Fruit fly (Drosophila melanogaster) whole organism, embryonic: ENCODE measurements around the gene Gr64b.
A peak's percentile ranks its signal among the peaks of the same experiment; 100 is the strongest.

Experiments used
- B-H2 ChIP-seq: fragments of 200-800 bp; sonication (Bioruptor generic); optimal IDR thresholded peaks from 2 replicates; lab custom pipeline; 2018; ENCODE audit warnings: missing biosample characterization, mild to moderate bottlenecking, missing genetic modification characterization
- Bgb ChIP-seq: fragments of 200-800 bp; sonication (Bioruptor generic); IDR thresholded peaks from 2 replicates; pipeline ENCODE4 v1.3.6; 2022; ENCODE audit warnings: missing biosample characterization, missing genetic modification characterization; ENCODE audit not compliant: partially characterized antibody
- CG1024 ChIP-seq: fragments of 200-800 bp; sonication (Bioruptor generic); IDR thresholded peaks from 2 replicates; pipeline ENCODE4 v1.3.6; 2022; ENCODE audit warnings: missing biosample characterization, missing genetic modification characterization
- CG10366 ChIP-seq: fragments of 200-800 bp; sonication (Bioruptor generic); IDR thresholded peaks from 2 replicates; pipeline ENCODE4 v1.3.6; 2022; ENCODE audit warnings: missing biosample characterization, missing genetic modification characterization
- CG10462 ChIP-seq: fragments of 200-800 bp; sonication (Bioruptor generic); optimal IDR thresholded peaks from 2 replicates; lab custom pipeline; 2016; ENCODE audit warnings: missing biosample characterization, missing genetic modification characterization
- CG10979 ChIP-seq: fragments of 200-800 bp; sonication (Bioruptor generic); optimal IDR thresholded peaks from 2 replicates; lab custom pipeline; 2018; ENCODE audit warnings: missing biosample characterization, mild to moderate bottlenecking, missing genetic modification characterization, moderate library complexity
- CG11398 ChIP-seq: fragments of 200-800 bp; sonication (Bioruptor generic); optimal IDR thresholded peaks from 2 replicates; lab custom pipeline; 2016; ENCODE audit warnings: missing biosample characterization, missing genetic modification characterization
- CG11695 ChIP-seq: fragments of 200-800 bp; sonication (Bioruptor generic); IDR thresholded peaks from 3 replicates; pipeline ENCODE4 v1.3.6; 2022; ENCODE audit warnings: missing biosample characterization, missing genetic modification characterization
- CG12236 ChIP-seq: fragments of 200-800 bp; sonication (Bioruptor generic); optimal IDR thresholded peaks from 2 replicates; lab custom pipeline; 2016; ENCODE audit warnings: missing biosample characterization, missing genetic modification characterization
- CG12744 ChIP-seq: fragments of 200-800 bp; sonication (Bioruptor generic); optimal IDR thresholded peaks from 2 replicates; lab custom pipeline; 2016; ENCODE audit warnings: missing biosample characterization, missing genetic modification characterization
- CG14860 ChIP-seq: fragments of 200-800 bp; sonication (Bioruptor generic); IDR thresholded peaks from 3 replicates; pipeline ENCODE4 v1.3.6; 2022; ENCODE audit warnings: missing biosample characterization, missing genetic modification characterization; ENCODE audit not compliant: partially characterized antibody
- CG1603 ChIP-seq: fragments of 200-800 bp; sonication (Bioruptor generic); optimal IDR thresholded peaks from 2 replicates; lab custom pipeline; 2019; ENCODE audit warnings: missing biosample characterization, mild to moderate bottlenecking, missing genetic modification characterization, moderate library complexity
- CG17359 ChIP-seq: fragments of 200-800 bp; sonication (Bioruptor generic); optimal IDR thresholded peaks from 3 replicates; lab custom pipeline; 2018; ENCODE audit warnings: missing biosample characterization, mild to moderate bottlenecking, missing genetic modification characterization, moderate library complexity
- CG17568 ChIP-seq: fragments of 200-800 bp; sonication (Bioruptor generic); optimal IDR thresholded peaks from 2 replicates; lab custom pipeline; 2018; ENCODE audit warnings: missing biosample characterization, mild to moderate bottlenecking, missing genetic modification characterization, moderate library complexity
- CG18262 ChIP-seq: fragments of 200-800 bp; optimal IDR thresholded peaks from 3 replicates; lab custom pipeline; 2019; ENCODE audit warnings: missing biosample characterization, mild to moderate bottlenecking, missing genetic modification characterization, moderate library complexity
- CG3847 ChIP-seq: fragments of 200-800 bp; sonication (Bioruptor generic); IDR thresholded peaks from 2 replicates; pipeline ENCODE4 v1.3.6; 2022; ENCODE audit warnings: missing biosample characterization, missing genetic modification characterization
- CG4617 ChIP-seq: fragments of 200-800 bp; sonication (Bioruptor generic); optimal IDR thresholded peaks from 3 replicates; lab custom pipeline; 2016; ENCODE audit warnings: missing biosample characterization, missing genetic modification characterization, borderline replicate concordance
- CG5180 ChIP-seq: fragments of 200-800 bp; sonication (Bioruptor generic); optimal IDR thresholded peaks from 3 replicates; lab custom pipeline; 2017; ENCODE audit warnings: missing biosample characterization, missing genetic modification characterization, mild to moderate bottlenecking, moderate library complexity, missing genetic modification reagents
- CG7963 ChIP-seq: fragments of 200-800 bp; sonication (Bioruptor generic); IDR thresholded peaks from 3 replicates; pipeline ENCODE4 v1.3.6; 2022; ENCODE audit warnings: missing biosample characterization, missing genetic modification characterization; ENCODE audit not compliant: partially characterized antibody
- CoRest ChIP-seq: fragments of 200-800 bp; sonication (Bioruptor generic); optimal IDR thresholded peaks from 3 replicates; lab custom pipeline; 2018; ENCODE audit warnings: missing biosample characterization, mild to moderate bottlenecking, missing genetic modification characterization, moderate library complexity
- D19A ChIP-seq: fragments of 200-800 bp; optimal IDR thresholded peaks from 3 replicates; lab custom pipeline; 2019; ENCODE audit warnings: missing biosample characterization, mild to moderate bottlenecking, missing genetic modification characterization, moderate library complexity
- Doc2 ChIP-seq: fragments of 200-800 bp; sonication (Bioruptor generic); IDR thresholded peaks from 2 replicates; pipeline ENCODE4 v1.3.6; 2022; ENCODE audit warnings: missing biosample characterization, missing genetic modification characterization
- E2f1 ChIP-seq: fragments of 200-800 bp; sonication (Bioruptor generic); IDR thresholded peaks from 2 replicates; pipeline ENCODE4 v1.3.6; 2022; ENCODE audit warnings: missing biosample characterization, missing genetic modification characterization
- Eip74EF ChIP-seq, 2 experiments: fragments of 200-800 bp in 1 of 2; fragments of >200 bp in 1 of 2; sonication (Bioruptor generic) in 1 of 2; optimal IDR thresholded peaks; 2 replicates each; lab custom pipeline; 2017 to 2019; ENCODE audit warnings: missing biosample characterization in 2 of 2, missing genetic modification characterization in 2 of 2, mild to moderate bottlenecking in 1 of 2, moderate library complexity in 1 of 2
- Ets65A ChIP-seq: fragments of 200-800 bp; sonication (Bioruptor generic); peaks from one replicate; lab custom pipeline; 2016; ENCODE audit warnings: missing biosample characterization, missing genetic modification characterization
- Gug ChIP-seq: fragments of 200-800 bp; sonication (Bioruptor generic); IDR thresholded peaks from 4 replicates; pipeline ENCODE4 v1.3.6; 2022; ENCODE audit warnings: missing biosample characterization, missing genetic modification characterization
- Myb ChIP-seq: fragments of 200-800 bp; sonication (Bioruptor generic); optimal IDR thresholded peaks from 2 replicates; lab custom pipeline; 2016; ENCODE audit warnings: missing biosample characterization, missing genetic modification characterization
- NC2β ChIP-seq: fragments of 200-800 bp; sonication (Bioruptor generic); optimal IDR thresholded peaks from 2 replicates; lab custom pipeline; 2016; ENCODE audit warnings: missing biosample characterization, missing genetic modification characterization
- Nf-YA ChIP-seq: fragments of 200-800 bp; sonication (Bioruptor generic); IDR thresholded peaks from 2 replicates; pipeline ENCODE4 v1.3.6; 2022; ENCODE audit warnings: missing biosample characterization, missing genetic modification characterization
- NfI ChIP-seq: fragments of 200-800 bp; sonication (Bioruptor generic); optimal IDR thresholded peaks from 3 replicates; lab custom pipeline; 2018; ENCODE audit warnings: missing biosample characterization, mild to moderate bottlenecking, missing genetic modification characterization, moderate library complexity
- Oli ChIP-seq: fragments of 200-800 bp; sonication (Bioruptor generic); optimal IDR thresholded peaks from 2 replicates; lab custom pipeline; 2018; ENCODE audit warnings: missing biosample characterization, mild to moderate bottlenecking, missing genetic modification characterization, moderate library complexity
- Xrp1 ChIP-seq: fragments of 200-800 bp; sonication (Bioruptor generic); IDR thresholded peaks from 2 replicates; pipeline ENCODE4 v1.3.6; 2022; ENCODE audit warnings: missing biosample characterization, missing genetic modification characterization
- al ChIP-seq: fragments of 200-800 bp; sonication (Bioruptor generic); IDR thresholded peaks from 2 replicates; pipeline ENCODE4 v1.3.6; 2022; ENCODE audit warnings: missing biosample characterization, missing genetic modification characterization
- br ChIP-seq: fragments of >200 bp; optimal IDR thresholded peaks from 2 replicates; lab custom pipeline; 2017
- crol ChIP-seq: fragments of 200-800 bp; sonication (Bioruptor generic); IDR thresholded peaks from 2 replicates; pipeline ENCODE4 v1.3.6; 2022; ENCODE audit warnings: missing biosample characterization, missing genetic modification characterization
- dmrt11E ChIP-seq: fragments of 200-800 bp; sonication (Bioruptor generic); optimal IDR thresholded peaks from 3 replicates; lab custom pipeline; 2018; ENCODE audit warnings: missing biosample characterization, mild to moderate bottlenecking, missing genetic modification characterization, moderate library complexity
- ewg ChIP-seq: fragments of 200-800 bp; sonication (Bioruptor generic); optimal IDR thresholded peaks from 3 replicates; lab custom pipeline; 2017; ENCODE audit warnings: mild to moderate bottlenecking, missing biosample characterization, missing genetic modification reagents, missing genetic modification characterization
- fd64A ChIP-seq: fragments of 200-800 bp; sonication (Bioruptor generic); optimal IDR thresholded peaks from 3 replicates; lab custom pipeline; 2018; ENCODE audit warnings: missing biosample characterization, mild to moderate bottlenecking, missing genetic modification characterization
- lov ChIP-seq, 2 experiments: fragments of 200-800 bp in 1 of 2; fragments of >200 bp in 1 of 2; sonication (Bioruptor generic) in 1 of 2; IDR thresholded peaks in 1 of 2; optimal IDR thresholded peaks in 1 of 2; 2 replicates in 1 of 2; 3 replicates in 1 of 2; pipeline versions ENCODE4 v1.3.6 to Lab custom; 2017 to 2022; ENCODE audit warnings: missing biosample characterization in 1 of 2, missing genetic modification characterization in 1 of 2
- nerfin-1 ChIP-seq: fragments of 200-800 bp; sonication (Bioruptor generic); optimal IDR thresholded peaks from 3 replicates; lab custom pipeline; 2019; ENCODE audit warnings: missing biosample characterization, mild to moderate bottlenecking, missing genetic modification characterization, moderate library complexity
- org-1 ChIP-seq: fragments of 200-800 bp; sonication (Bioruptor generic); optimal IDR thresholded peaks from 2 replicates; lab custom pipeline; 2017; ENCODE audit warnings: missing biosample characterization, missing genetic modification characterization
- peb ChIP-seq: fragments of 200-800 bp; sonication (Bioruptor generic); IDR thresholded peaks from 2 replicates; pipeline ENCODE4 v1.3.6; 2022; ENCODE audit warnings: missing biosample characterization, missing genetic modification characterization
- pfk ChIP-seq: fragments of 200-800 bp; sonication (Bioruptor generic); optimal IDR thresholded peaks from 2 replicates; lab custom pipeline; 2018; ENCODE audit warnings: missing biosample characterization, mild to moderate bottlenecking, missing genetic modification characterization, moderate library complexity
- row ChIP-seq: fragments of 200-800 bp; sonication (Bioruptor generic); IDR thresholded peaks from 3 replicates; pipeline ENCODE4 v1.3.6; 2022; ENCODE audit warnings: missing biosample characterization, missing genetic modification characterization
- sc ChIP-seq, 3 experiments: fragments of >200 bp in 2 of 3; fragments of 200-800 bp in 1 of 3; sonication (Bioruptor generic) in 1 of 3; optimal IDR thresholded peaks; 2 replicates in 2 of 3; 3 replicates in 1 of 3; lab custom pipeline; 2017; ENCODE audit warnings: mild to moderate bottlenecking in 1 of 3, missing biosample characterization in 1 of 3, missing genetic modification characterization in 1 of 3, missing genetic modification reagents in 1 of 3
- sd ChIP-seq: fragments of 200-800 bp; sonication (Bioruptor generic); optimal IDR thresholded peaks from 3 replicates; lab custom pipeline; 2018; ENCODE audit warnings: missing biosample characterization, mild to moderate bottlenecking, missing genetic modification characterization, moderate library complexity
- ssp ChIP-seq: fragments of 200-800 bp; sonication (Bioruptor generic); IDR thresholded peaks from 2 replicates; pipeline ENCODE4 v1.3.6; 2022; ENCODE audit warnings: missing biosample characterization, missing genetic modification characterization
- stwl ChIP-seq: fragments of 200-800 bp; sonication (Bioruptor generic); optimal IDR thresholded peaks from 3 replicates; lab custom pipeline; 2018; ENCODE audit warnings: missing biosample characterization, mild to moderate bottlenecking, missing genetic modification characterization, moderate library complexity
- usp ChIP-seq: fragments of >200 bp; optimal IDR thresholded peaks from 2 replicates; lab custom pipeline; 2017; ENCODE audit warnings: missing biosample characterization, missing genetic modification characterization
- z ChIP-seq: fragments of 200-800 bp; sonication (Bioruptor generic); IDR thresholded peaks from 3 replicates; pipeline ENCODE4 v1.3.6; 2022; ENCODE audit warnings: missing biosample characterization, missing genetic modification characterization
- zen ChIP-seq: fragments of 200-800 bp; sonication (Bioruptor generic); optimal IDR thresholded peaks from 3 replicates; lab custom pipeline; 2018; ENCODE audit warnings: missing biosample characterization, mild to moderate bottlenecking, missing genetic modification characterization, moderate library complexity

Gr64b gene

DNA sequence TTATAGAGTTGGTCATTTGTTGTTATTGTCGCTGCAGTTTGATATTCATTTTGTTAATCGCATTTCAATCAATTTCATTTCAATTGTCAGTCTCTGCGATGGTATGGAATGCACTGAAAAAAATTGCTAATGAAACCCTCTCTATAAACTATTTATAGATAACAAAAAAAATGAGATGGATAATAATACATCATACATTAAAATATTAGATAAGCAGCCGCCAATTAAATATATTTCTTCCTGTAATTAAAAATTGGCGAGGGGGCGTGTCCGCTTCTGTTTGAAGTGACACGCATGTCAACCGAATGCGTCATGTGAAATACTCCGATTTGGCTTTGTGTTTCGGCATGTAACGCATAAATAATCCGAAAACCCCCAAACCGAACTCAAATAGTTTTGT lies 16.1 kb downstream of the Gr64b start (continued):
- no peak for TF ChIP-seq CG12744 (GFP tag; lab: Kevin White, UChicago)
- no peak for TF ChIP-seq nerfin-1 (tag; lab: Kevin White, UChicago)
- TF ChIP-seq Xrp1, result 0 out of 2 replicates have a peak, but pooled peaks have one; percentile 17
- no peak for TF ChIP-seq CG1024 (GFP tag; lab: Robert Waterston, UW)
- no peak for TF ChIP-seq crol (GFP tag; lab: Robert Waterston, UW)
- no peak for TF ChIP-seq fd64A (GFP tag; lab: Kevin White, UChicago)
- TF ChIP-seq NfI (GFP tag; lab: Kevin White, UChicago), result no peak
- TF ChIP-seq Eip74EF (GFP tag; optimal IDR thresholded peaks at IDR 0.05; lab: Kevin White, UChicago), result peak in 1 of 2 experiments; percentile 49
- TF ChIP-seq zen, result no peak
- no peak for TF ChIP-seq br (lab: Kevin White, UChicago)
- peak; percentile 32 for TF ChIP-seq Oli (tag; lab: Kevin White, UChicago)
- no peak for TF ChIP-seq CG5180 (GFP tag; lab: Kevin White, UChicago)
- TF ChIP-seq CG3847 (GFP tag; lab: Robert Waterston, UW), result no peak
- TF ChIP-seq CG11695 (GFP tag; lab: Robert Waterston, UW), result no peak
- peak; percentile 55 for TF ChIP-seq sd
- TF ChIP-seq usp (GFP tag; lab: Kevin White, UChicago), result no peak
- TF ChIP-seq CG10462 (GFP tag; lab: Kevin White, UChicago), result no peak
- TF ChIP-seq ssp (GFP tag; lab: Robert Waterston, UW), result no peak
- TF ChIP-seq row (GFP tag; lab: Robert Waterston, UW), result 0 out of 3 replicates have a peak, but pooled peaks have one; percentile 9
- TF ChIP-seq CG12236 (GFP tag; lab: Kevin White, UChicago), result no peak
- TF ChIP-seq CG18262 (tag; lab: Kevin White, UChicago), result no peak
- no peak for TF ChIP-seq al (GFP tag; lab: Robert Waterston, UW)
- TF ChIP-seq Doc2 (GFP tag; lab: Robert Waterston, UW), result no peak
- TF ChIP-seq org-1 (GFP tag; lab: Kevin White, UChicago), result no peak
- TF ChIP-seq CG17568 (GFP tag; lab: Kevin White, UChicago), result no peak
- no peak for TF ChIP-seq CG7963 (GFP tag; lab: Robert Waterston, UW)
- TF ChIP-seq Bgb (GFP tag; lab: Robert Waterston, UW), result no peak
- no peak for TF ChIP-seq stwl
- no peak for TF ChIP-seq Gug (GFP tag; lab: Robert Waterston, UW)
- TF ChIP-seq z, result no peak
- no peak for TF ChIP-seq peb (GFP tag; lab: Robert Waterston, UW)
- no peak for TF ChIP-seq CG1603 (tag; lab: Kevin White, UChicago)
- TF ChIP-seq Nf-YA (GFP tag; lab: Robert Waterston, UW), result no peak
- TF ChIP-seq B-H2 (GFP tag; lab: Kevin White, UChicago), result no peak
- no peak for TF ChIP-seq dmrt11E (tag; lab: Kevin White, UChicago)
- TF ChIP-seq CoRest (tag; lab: Kevin White, UChicago), result no peak
- no peak for TF ChIP-seq NC2β (GFP tag; lab: Kevin White, UChicago)
- no peak for TF ChIP-seq CG11398 (GFP tag; lab: Kevin White, UChicago)
- TF ChIP-seq CG10979 (tag; lab: Kevin White, UChicago), result no peak
- no peak for TF ChIP-seq CG14860 (GFP tag; lab: Robert Waterston, UW)
- TF ChIP-seq CG10366 (GFP tag; lab: Robert Waterston, UW), result peak; percentile 49
- no peak for TF ChIP-seq sc (optimal IDR thresholded peaks at IDR 0.05; lab: Kevin White, UChicago)
- TF ChIP-seq sc (GFP tag; optimal IDR thresholded peaks at IDR 0.05; lab: Kevin White, UChicago), result no peak
- no peak for TF ChIP-seq CG4617 (GFP tag; lab: Kevin White, UChicago)
- no peak for TF ChIP-seq pfk (GFP tag; lab: Kevin White, UChicago)
- TF ChIP-seq lov (optimal IDR thresholded peaks at IDR 0.05; lab: Kevin White, UChicago), result no peak
- TF ChIP-seq lov (GFP tag; IDR thresholded peaks at IDR 0.05; lab: Robert Waterston, UW), result no peak
- TF ChIP-seq CG17359 (tag; lab: Kevin White, UChicago), result peak; percentile 32
- no peak for TF ChIP-seq ewg (GFP tag; lab: Kevin White, UChicago)
- TF ChIP-seq D19A, result no peak
- TF ChIP-seq E2f1 (GFP tag; lab: Robert Waterston, UW), result no peak
- TF ChIP-seq Myb (GFP tag; lab: Kevin White, UChicago), result no peak
- TF ChIP-seq Ets65A (GFP tag; lab: Kevin White, UChicago), result no peak
